Fruit fly (Drosophila melanogaster) whole organism, prepupa: Measurements from ENCODE around the gene EloB.

Experiments
- Blimp-1 ChIP-seq: fragments of 200-800 bp; sonication (Bioruptor generic); optimal IDR thresholded peaks from 3 replicates; lab custom pipeline; 2017; ENCODE audit warnings: missing biosample characterization, missing genetic modification characterization, mild to moderate bottlenecking, moderate library complexity, missing genetic modification reagents
- CG10631 ChIP-seq: fragments of 200-800 bp; sonication (Bioruptor generic); optimal IDR thresholded peaks from 2 replicates; lab custom pipeline; 2016; ENCODE audit warnings: missing biosample characterization, missing genetic modification characterization
- CG10669 ChIP-seq: fragments of 200-800 bp; sonication (Bioruptor generic); optimal IDR thresholded peaks from 3 replicates; lab custom pipeline; 2018; ENCODE audit warnings: missing biosample characterization, mild to moderate bottlenecking, missing genetic modification characterization, moderate library complexity
- CG11294 ChIP-seq: fragments of 200-800 bp; sonication (Bioruptor generic); IDR thresholded peaks from 2 replicates; pipeline ENCODE4 v1.3.6; 2022; ENCODE audit warnings: missing biosample characterization, missing genetic modification characterization
- CG11762 ChIP-seq: fragments of 200-800 bp; sonication (Bioruptor generic); optimal IDR thresholded peaks from 3 replicates; lab custom pipeline; 2016; ENCODE audit warnings: missing biosample characterization, missing genetic modification characterization; ENCODE audit not compliant: insufficient read depth
- CG11902 ChIP-seq: fragments of 200-800 bp; sonication (Bioruptor generic); optimal IDR thresholded peaks from 3 replicates; lab custom pipeline; 2016; ENCODE audit warnings: missing biosample characterization, missing genetic modification characterization
- CG1621 ChIP-seq: fragments of 200-800 bp; sonication (Bioruptor generic); optimal IDR thresholded peaks from 3 replicates; lab custom pipeline; 2018; ENCODE audit warnings: missing biosample characterization, mild to moderate bottlenecking, missing genetic modification characterization
- CG16779 ChIP-seq: fragments of 200-800 bp; sonication (Bioruptor generic); optimal IDR thresholded peaks from 3 replicates; lab custom pipeline; 2017; ENCODE audit warnings: missing biosample characterization, mild to moderate bottlenecking, missing genetic modification characterization
- CG31627 ChIP-seq: fragments of 200-800 bp; sonication (Bioruptor generic); optimal IDR thresholded peaks from 3 replicates; lab custom pipeline; 2016; ENCODE audit warnings: missing biosample characterization, missing genetic modification characterization
- CG34406 ChIP-seq: fragments of 200-800 bp; sonication (Bioruptor generic); optimal IDR thresholded peaks from 3 replicates; lab custom pipeline; 2016; ENCODE audit warnings: missing biosample characterization, missing genetic modification characterization
- CG3919 ChIP-seq: fragments of 200-800 bp; sonication (Bioruptor generic); optimal IDR thresholded peaks from 3 replicates; lab custom pipeline; 2016; ENCODE audit warnings: missing biosample characterization, missing genetic modification characterization
- CG6163 ChIP-seq: fragments of 200-800 bp; sonication (Bioruptor generic); IDR thresholded peaks from 3 replicates; pipeline ENCODE4 v1.3.6; 2022; ENCODE audit warnings: missing biosample characterization, missing genetic modification characterization
- CG6276 ChIP-seq: fragments of 200-800 bp; sonication (Bioruptor generic); optimal IDR thresholded peaks from 2 replicates; lab custom pipeline; 2017; ENCODE audit warnings: missing biosample characterization, mild to moderate bottlenecking, missing genetic modification characterization
- CG6854 ChIP-seq: fragments of 200-800 bp; sonication (Bioruptor generic); optimal IDR thresholded peaks from 2 replicates; lab custom pipeline; 2017; ENCODE audit warnings: missing biosample characterization, mild to moderate bottlenecking, missing genetic modification characterization
- CG7368 ChIP-seq: fragments of 200-800 bp; sonication (Bioruptor generic); optimal IDR thresholded peaks from 3 replicates; lab custom pipeline; 2016; ENCODE audit warnings: missing biosample characterization, missing genetic modification characterization
- CG8119 ChIP-seq: fragments of 200-800 bp; sonication (Bioruptor generic); IDR thresholded peaks from 3 replicates; pipeline ENCODE4 v1.3.6; 2022; ENCODE audit warnings: missing biosample characterization, missing genetic modification characterization
- CG8319 ChIP-seq: fragments of 200-800 bp; sonication (Bioruptor generic); optimal IDR thresholded peaks from 3 replicates; lab custom pipeline; 2016; ENCODE audit warnings: missing biosample characterization, missing genetic modification characterization
- CG8632 ChIP-seq: fragments of 200-800 bp; sonication (Bioruptor generic); optimal IDR thresholded peaks from 3 replicates; lab custom pipeline; 2016; ENCODE audit warnings: missing biosample characterization, missing genetic modification characterization
- CG9139 ChIP-seq: fragments of 200-800 bp; sonication (Bioruptor generic); optimal IDR thresholded peaks from 3 replicates; lab custom pipeline; 2017; ENCODE audit warnings: missing biosample characterization, mild to moderate bottlenecking, missing genetic modification characterization
- Eip75B ChIP-seq: fragments of 200-800 bp; sonication (Bioruptor generic); optimal IDR thresholded peaks from 3 replicates; lab custom pipeline; 2016; ENCODE audit warnings: missing biosample characterization, missing genetic modification characterization
- Eip78C ChIP-seq: fragments of 200-800 bp; sonication (Bioruptor generic); peaks from one replicate; lab custom pipeline; 2016; ENCODE audit warnings: missing biosample characterization, missing genetic modification characterization
- Eip93F ChIP-seq: fragments of 200-800 bp; sonication (Bioruptor generic); optimal IDR thresholded peaks from 2 replicates; lab custom pipeline; 2016; ENCODE audit warnings: missing biosample characterization, mild to moderate bottlenecking, missing genetic modification characterization
- Ets21C ChIP-seq: fragments of 200-800 bp; sonication (Bioruptor generic); optimal IDR thresholded peaks from 3 replicates; lab custom pipeline; 2016; ENCODE audit warnings: missing biosample characterization, missing genetic modification characterization
- Hr38 ChIP-seq: sonication (Bioruptor generic); optimal IDR thresholded peaks from 2 replicates; lab custom pipeline; 2016; ENCODE audit warnings: missing biosample characterization, missing genetic modification characterization
- Hr39 ChIP-seq: fragments of 200-800 bp; sonication (Bioruptor generic); optimal IDR thresholded peaks from 2 replicates; lab custom pipeline; 2016; ENCODE audit warnings: missing biosample characterization, missing genetic modification characterization
- Lpt ChIP-seq: fragments of 200-800 bp; sonication (Bioruptor generic); optimal IDR thresholded peaks from 3 replicates; lab custom pipeline; 2016; ENCODE audit warnings: missing biosample characterization, missing genetic modification characterization
- Met ChIP-seq: fragments of 200-800 bp; sonication (Bioruptor generic); optimal IDR thresholded peaks from 3 replicates; lab custom pipeline; 2016; ENCODE audit warnings: missing biosample characterization, missing genetic modification characterization
- OdsH ChIP-seq: fragments of 200-800 bp; sonication (Bioruptor generic); optimal IDR thresholded peaks from 3 replicates; lab custom pipeline; 2016; ENCODE audit warnings: missing biosample characterization, missing genetic modification characterization
- Smox ChIP-seq: fragments of 200-800 bp; sonication (Bioruptor generic); optimal IDR thresholded peaks from 3 replicates; lab custom pipeline; 2016; ENCODE audit warnings: missing biosample characterization, missing genetic modification characterization
- Sox102F ChIP-seq: fragments of 200-800 bp; sonication (Bioruptor generic); optimal IDR thresholded peaks from 2 replicates; lab custom pipeline; 2016; ENCODE audit warnings: missing biosample characterization, mild to moderate bottlenecking, missing genetic modification characterization
- Sox14 ChIP-seq: fragments of 200-800 bp; sonication (Bioruptor generic); optimal IDR thresholded peaks from 3 replicates; lab custom pipeline; 2016; ENCODE audit warnings: missing biosample characterization, missing genetic modification characterization
- achi ChIP-seq: fragments of 200-800 bp; sonication (Bioruptor generic); optimal IDR thresholded peaks from 3 replicates; lab custom pipeline; 2016; ENCODE audit warnings: missing biosample characterization, missing genetic modification characterization
- acj6 ChIP-seq: fragments of 200-800 bp; sonication (Bioruptor generic); optimal IDR thresholded peaks from 3 replicates; lab custom pipeline; 2016; ENCODE audit warnings: missing biosample characterization, missing genetic modification characterization
- cyc ChIP-seq: fragments of 200-800 bp; sonication (Bioruptor generic); optimal IDR thresholded peaks from 3 replicates; lab custom pipeline; 2016; ENCODE audit warnings: missing biosample characterization, missing genetic modification characterization
- dsx ChIP-seq: fragments of 200-800 bp; optimal IDR thresholded peaks from 3 replicates; lab custom pipeline; 2019; ENCODE audit warnings: missing biosample characterization, mild to moderate bottlenecking, missing genetic modification characterization, moderate library complexity; ENCODE audit not compliant: poor library complexity, severe bottlenecking
- esn ChIP-seq: fragments of 200-800 bp; sonication (Bioruptor generic); optimal IDR thresholded peaks from 2 replicates; lab custom pipeline; 2016; ENCODE audit warnings: missing biosample characterization, mild to moderate bottlenecking, missing genetic modification characterization, moderate library complexity
- fd59A ChIP-seq: fragments of 200-800 bp; sonication (Bioruptor generic); optimal IDR thresholded peaks from 2 replicates; lab custom pipeline; 2017; ENCODE audit warnings: missing biosample characterization, mild to moderate bottlenecking, missing genetic modification characterization, missing genetic modification reagents
- fd85E ChIP-seq: fragments of 200-800 bp; sonication (Bioruptor generic); optimal IDR thresholded peaks from 3 replicates; lab custom pipeline; 2016; ENCODE audit warnings: missing biosample characterization, missing genetic modification characterization
- fkh ChIP-seq: fragments of 200-800 bp; sonication (Bioruptor generic); optimal IDR thresholded peaks from 3 replicates; lab custom pipeline; 2017; ENCODE audit warnings: missing biosample characterization, mild to moderate bottlenecking, missing genetic modification characterization, moderate library complexity
- lz ChIP-seq: fragments of 200-800 bp; sonication (Bioruptor generic); optimal IDR thresholded peaks from 3 replicates; lab custom pipeline; 2016; ENCODE audit warnings: missing biosample characterization, missing genetic modification characterization
- pdm3 ChIP-seq: fragments of 200-800 bp; sonication (Bioruptor generic); optimal IDR thresholded peaks from 3 replicates; lab custom pipeline; 2016; ENCODE audit warnings: missing biosample characterization, missing genetic modification characterization
- salr ChIP-seq, 2 experiments: fragments of 200-800 bp; sonication (Bioruptor generic); optimal IDR thresholded peaks; 3 replicates each; lab custom pipeline; 2016 to 2018; ENCODE audit warnings: missing biosample characterization in 2 of 2, missing genetic modification characterization in 2 of 2, mild to moderate bottlenecking in 1 of 2
- spab ChIP-seq: fragments of 200-800 bp; sonication (Bioruptor generic); optimal IDR thresholded peaks from 2 replicates; lab custom pipeline; 2017; ENCODE audit warnings: missing biosample characterization, mild to moderate bottlenecking, missing genetic modification characterization, missing genetic modification reagents
- ss ChIP-seq, 2 experiments: fragments of 200-800 bp; sonication (Bioruptor generic); optimal IDR thresholded peaks; 2 replicates in 1 of 2; 3 replicates in 1 of 2; lab custom pipeline; 2017 to 2018; ENCODE audit warnings: mild to moderate bottlenecking in 2 of 2, missing biosample characterization in 2 of 2, missing genetic modification characterization in 2 of 2, moderate library complexity in 1 of 2
- svp ChIP-seq: fragments of 200-800 bp; sonication (Bioruptor generic); peaks from one replicate; lab custom pipeline; 2016; ENCODE audit warnings: missing biosample characterization, missing genetic modification characterization
- vri ChIP-seq: fragments of 200-800 bp; sonication (Bioruptor generic); optimal IDR thresholded peaks from 3 replicates; lab custom pipeline; 2016; ENCODE audit warnings: missing biosample characterization, mild to moderate bottlenecking, missing genetic modification characterization

EloB gene

dm6 chr3R:20592517-20593462, 13.1 kb upstream of the EloB start, which contains the start of the genes Pus1 and bon (continued):
- TF ChIP-seq Sox102F (GFP tag; lab: Kevin White, UChicago): peak; percentile 24
- peak; percentile 65 for TF ChIP-seq Eip78C (GFP tag; lab: Kevin White, UChicago)
- no peak for TF ChIP-seq CG16779
- peak; percentile 27 for TF ChIP-seq cyc (GFP tag; lab: Kevin White, UChicago)
- TF ChIP-seq CG11902 (GFP tag; lab: Kevin White, UChicago): no peak
- no peak for TF ChIP-seq CG11294 (GFP tag; lab: Robert Waterston, UW)
- TF ChIP-seq CG11762 (GFP tag; lab: Kevin White, UChicago): no peak
- peak; percentile 58 for TF ChIP-seq CG1621
- no peak for TF ChIP-seq CG34406 (GFP tag; lab: Kevin White, UChicago)
- TF ChIP-seq svp: peak; percentile 73
- TF ChIP-seq fd59A (GFP tag; lab: Kevin White, UChicago): no peak
- TF ChIP-seq Hr38 (GFP tag; lab: Kevin White, UChicago): no peak
- no peak for TF ChIP-seq achi (GFP tag; lab: Kevin White, UChicago)
- no peak for TF ChIP-seq spab (GFP tag; lab: Kevin White, UChicago)
- TF ChIP-seq fkh: peak; percentile 57
- TF ChIP-seq esn: peak; percentile 36
- no peak for TF ChIP-seq salr (GFP tag; optimal IDR thresholded peaks at IDR 0.05; lab: Kevin White, UChicago)
- peak; percentile 19 for TF ChIP-seq CG3919 (GFP tag; lab: Kevin White, UChicago)
- TF ChIP-seq Hr39 (GFP tag; lab: Kevin White, UChicago): peak; percentile 26
- peak in 1 of 2 experiments; percentile 6 for TF ChIP-seq ss (GFP tag; optimal IDR thresholded peaks at IDR 0.05; lab: Kevin White, UChicago)
- TF ChIP-seq dsx (GFP tag; lab: Kevin White, UChicago): no peak
- no peak for TF ChIP-seq CG6854
- no peak for TF ChIP-seq CG8119
- TF ChIP-seq lz (GFP tag; lab: Kevin White, UChicago): peak; percentile 53
- no peak for TF ChIP-seq vri (GFP tag; lab: Kevin White, UChicago)
- TF ChIP-seq CG8632 (GFP tag; lab: Kevin White, UChicago): no peak
- TF ChIP-seq CG10669 (GFP tag; lab: Kevin White, UChicago): no peak
- TF ChIP-seq CG7368: no peak
- TF ChIP-seq CG6276: no peak

dm6 chr3R:20588480-20588785, 8.8 kb upstream of the EloB start, which contains the start of gene Srp72:
Gene Srp72, plus strand, starts transcription at chr3R:20588711.
- TF ChIP-seq achi (GFP tag; lab: Kevin White, UChicago) (peak; percentile 56), dsx (GFP tag; lab: Kevin White, UChicago) (no peak), Eip75B (GFP tag; lab: Kevin White, UChicago) (peak; percentile 40), CG8119 (peak; percentile 58; the same call in 1 of the 3 replicates), CG10631 (GFP tag; lab: Kevin White, UChicago) (peak; percentile 48), Eip93F (peak; percentile 30), CG9139 (GFP tag; lab: Kevin White, UChicago) (no peak), CG34406 (GFP tag; lab: Kevin White, UChicago) (peak; percentile 44), OdsH (GFP tag; lab: Kevin White, UChicago) (peak; percentile 54), Sox102F (GFP tag; lab: Kevin White, UChicago) (peak; percentile 20), CG7368 (peak; percentile 35), CG31627 (peak; percentile 43), spab (GFP tag; lab: Kevin White, UChicago) (no peak), Eip78C (GFP tag; lab: Kevin White, UChicago) (peak; percentile 77), Smox (peak; percentile 53), Met (peak; percentile 55), fd59A (GFP tag; lab: Kevin White, UChicago) (no peak), CG8319 (GFP tag; lab: Kevin White, UChicago) (peak; percentile 54), CG11902 (GFP tag; lab: Kevin White, UChicago) (peak; percentile 46), Blimp-1 (no peak), pdm3 (GFP tag; lab: Kevin White, UChicago) (peak; percentile 55), CG10669 (GFP tag; lab: Kevin White, UChicago) (peak; percentile 41), CG8632 (GFP tag; lab: Kevin White, UChicago) (peak; percentile 29), Lpt (GFP tag; lab: Kevin White, UChicago) (peak; percentile 35), Hr38 (GFP tag; lab: Kevin White, UChicago) (no peak), Sox14 (peak; percentile 26), CG6163 (GFP tag; lab: Robert Waterston, UW) (no peak), fd85E (GFP tag; lab: Kevin White, UChicago) (no peak), Ets21C (peak; percentile 0), vri (GFP tag; lab: Kevin White, UChicago) (no peak), CG11294 (GFP tag; lab: Robert Waterston, UW) (peak; percentile 8; the same call in 1 of the 2 replicates), acj6 (GFP tag; lab: Kevin White, UChicago) (peak; percentile 58)
